Worm (Caenorhabditis elegans) whole organism, L2 larva: ENCODE measurements around the gene ocr-1.

Source experiments
- C34F6.9 ChIP-seq: fragments of 150-350 bp; optimal IDR thresholded peaks from 2 replicates; lab custom pipeline; 2014; ENCODE audit warnings: missing biosample characterization, missing genetic modification characterization
- F13H6.1 ChIP-seq: sonication (generic microtip); optimal IDR thresholded peaks from 2 replicates; lab custom pipeline; 2016; ENCODE audit warnings: missing genetic modification characterization, missing compliant biosample characterization
- R02D3.7 ChIP-seq: fragments of 150-350 bp; optimal IDR thresholded peaks from 2 replicates; lab custom pipeline; 2014; ENCODE audit warnings: missing biosample characterization, missing genetic modification characterization
- Y55F3AM.14 ChIP-seq: fragments of 200-800 bp; sonication (Bioruptor generic); optimal IDR thresholded peaks from 2 replicates; lab custom pipeline; 2018; ENCODE audit warnings: mild to moderate bottlenecking, missing genetic modification characterization, missing compliant biosample characterization
- ZK546.5 ChIP-seq: sonication (generic microtip); optimal IDR thresholded peaks from 2 replicates; lab custom pipeline; 2017; ENCODE audit warnings: missing biosample characterization, missing genetic modification characterization
- alr-1 ChIP-seq: fragments of 150-350 bp; optimal IDR thresholded peaks from 2 replicates; lab custom pipeline; 2014; ENCODE audit warnings: missing biosample characterization, missing genetic modification characterization
- aly-2 ChIP-seq: fragments of 150-350 bp; optimal IDR thresholded peaks from 2 replicates; lab custom pipeline; 2014; ENCODE audit warnings: missing biosample characterization, missing genetic modification characterization
- ama-1 ChIP-seq: fragments of 150-350 bp; optimal IDR thresholded peaks from 2 replicates; lab custom pipeline; 2018; ENCODE audit warnings: inconsistent platforms
- blmp-1 ChIP-seq: sonication (generic microtip); optimal IDR thresholded peaks from 2 replicates; lab custom pipeline; 2017; ENCODE audit warnings: missing genetic modification characterization, mild to moderate bottlenecking, missing compliant biosample characterization, antibody characterized with exemption, moderate library complexity; ENCODE audit not compliant: insufficient read depth
- ceh-16 ChIP-seq: fragments of 150-350 bp; optimal IDR thresholded peaks from 2 replicates; lab custom pipeline; 2014; ENCODE audit warnings: missing biosample characterization, missing genetic modification characterization
- ceh-82 ChIP-seq: fragments of 150-350 bp; optimal IDR thresholded peaks from 2 replicates; lab custom pipeline; 2014; ENCODE audit warnings: missing biosample characterization, missing genetic modification characterization
- crh-2 ChIP-seq: sonication (generic microtip); optimal IDR thresholded peaks from 2 replicates; lab custom pipeline; 2017; ENCODE audit warnings: missing biosample characterization, missing genetic modification characterization
- dmd-4 ChIP-seq: sonication (generic microtip); optimal IDR thresholded peaks from 2 replicates; lab custom pipeline; 2017; ENCODE audit warnings: missing biosample characterization, missing genetic modification characterization
- egl-27 ChIP-seq: sonication (generic microtip); optimal IDR thresholded peaks from 3 replicates; lab custom pipeline; 2017; ENCODE audit warnings: missing biosample characterization, missing genetic modification reagents, missing genetic modification characterization
- elt-1 ChIP-seq: fragments of 150-350 bp; optimal IDR thresholded peaks from 2 replicates; lab custom pipeline; 2014; ENCODE audit warnings: missing biosample characterization, missing genetic modification characterization
- elt-3 ChIP-seq: sonication (generic microtip); optimal IDR thresholded peaks from 2 replicates; lab custom pipeline; 2017; ENCODE audit warnings: missing biosample characterization, missing genetic modification characterization
- fos-1 ChIP-seq: fragments of 150-350 bp; optimal IDR thresholded peaks from 2 replicates; lab custom pipeline; 2014; ENCODE audit warnings: missing biosample characterization, missing genetic modification characterization
- gmeb-1 ChIP-seq: fragments of 150-350 bp; optimal IDR thresholded peaks from 2 replicates; lab custom pipeline; 2014; ENCODE audit warnings: missing biosample characterization, missing genetic modification characterization
- lin-11 ChIP-seq: fragments of 150-350 bp; sonication (generic microtip); optimal IDR thresholded peaks from 2 replicates; lab custom pipeline; 2014; ENCODE audit warnings: missing biosample characterization, missing genetic modification characterization, inconsistent platforms, mixed read lengths
- lin-13 ChIP-seq: fragments of 150-350 bp; optimal IDR thresholded peaks from 2 replicates; lab custom pipeline; 2014; ENCODE audit warnings: missing biosample characterization, missing genetic modification reagents, missing genetic modification characterization
- lin-39 ChIP-seq: fragments of 150-350 bp; optimal IDR thresholded peaks from 2 replicates; lab custom pipeline; 2014; ENCODE audit warnings: missing biosample characterization, missing genetic modification reagents, missing genetic modification characterization
- lsy-2 ChIP-seq, 2 experiments: fragments of 150-350 bp in 1 of 2; sonication (generic microtip) in 1 of 2; optimal IDR thresholded peaks; 2 replicates each; lab custom pipeline; 2014 to 2017; ENCODE audit warnings: missing biosample characterization in 2 of 2, missing genetic modification characterization in 2 of 2
- mab-5 ChIP-seq: fragments of 150-350 bp; optimal IDR thresholded peaks from 2 replicates; lab custom pipeline; 2014; ENCODE audit warnings: missing biosample characterization, missing genetic modification characterization
- mbf-1 ChIP-seq: sonication (generic microtip); optimal IDR thresholded peaks from 2 replicates; lab custom pipeline; 2017; ENCODE audit warnings: missing biosample characterization, missing genetic modification characterization
- mdl-1 ChIP-seq, 2 experiments: fragments of 150-350 bp in 1 of 2; sonication (generic microtip) in 1 of 2; optimal IDR thresholded peaks; 2 replicates each; lab custom pipeline; 2017; ENCODE audit warnings: missing biosample characterization in 2 of 2, missing genetic modification characterization in 2 of 2
- nhr-10 ChIP-seq: sonication (generic microtip); optimal IDR thresholded peaks from 2 replicates; lab custom pipeline; 2017; ENCODE audit warnings: missing biosample characterization, missing genetic modification characterization
- nhr-11 ChIP-seq: fragments of 150-350 bp; optimal IDR thresholded peaks from 2 replicates; lab custom pipeline; 2014; ENCODE audit warnings: missing biosample characterization, missing genetic modification characterization
- nhr-12 ChIP-seq: fragments of 150-350 bp; optimal IDR thresholded peaks from 2 replicates; lab custom pipeline; 2014; ENCODE audit warnings: missing biosample characterization, missing genetic modification characterization
- nhr-129 ChIP-seq: fragments of 150-350 bp; optimal IDR thresholded peaks from 2 replicates; lab custom pipeline; 2014; ENCODE audit warnings: missing biosample characterization, missing genetic modification characterization
- nhr-21 ChIP-seq: fragments of 150-350 bp; optimal IDR thresholded peaks from 2 replicates; lab custom pipeline; 2014; ENCODE audit warnings: missing biosample characterization, missing genetic modification characterization
- nhr-23 ChIP-seq: fragments of 150-350 bp; optimal IDR thresholded peaks from 2 replicates; lab custom pipeline; 2014; ENCODE audit warnings: missing biosample characterization, missing genetic modification reagents, missing genetic modification characterization
- nhr-237 ChIP-seq: fragments of 150-350 bp; optimal IDR thresholded peaks from 2 replicates; lab custom pipeline; 2014; ENCODE audit warnings: missing biosample characterization, missing genetic modification characterization
- nhr-25 ChIP-seq: fragments of 150-350 bp; sonication (generic microtip); optimal IDR thresholded peaks from 3 replicates; lab custom pipeline; 2014; ENCODE audit warnings: missing biosample characterization, missing genetic modification characterization
- nhr-6 ChIP-seq: fragments of 150-350 bp; optimal IDR thresholded peaks from 2 replicates; lab custom pipeline; 2014; ENCODE audit warnings: missing biosample characterization, missing genetic modification characterization
- nhr-77 ChIP-seq: fragments of 150-350 bp; optimal IDR thresholded peaks from 2 replicates; lab custom pipeline; 2014; ENCODE audit warnings: missing biosample characterization, missing genetic modification characterization
- peb-1 ChIP-seq: fragments of 150-350 bp; optimal IDR thresholded peaks from 2 replicates; lab custom pipeline; 2014; ENCODE audit warnings: missing biosample characterization, missing genetic modification characterization
- sem-4 ChIP-seq: fragments of 150-350 bp; optimal IDR thresholded peaks from 2 replicates; lab custom pipeline; 2014; ENCODE audit warnings: missing biosample characterization, missing genetic modification reagents, missing genetic modification characterization
- skn-1 ChIP-seq: sonication (generic microtip); optimal IDR thresholded peaks from 2 replicates; lab custom pipeline; 2017; ENCODE audit warnings: missing biosample characterization, missing genetic modification characterization
- sma-3 ChIP-seq: sonication (generic microtip); optimal IDR thresholded peaks from 2 replicates; lab custom pipeline; 2016; ENCODE audit warnings: missing genetic modification reagents, missing genetic modification characterization, missing compliant biosample characterization
- sma-9 ChIP-seq, 2 experiments: fragments of 150-350 bp in 1 of 2; sonication (generic microtip) in 1 of 2; optimal IDR thresholded peaks; 2 replicates each; lab custom pipeline; 2014 to 2016; ENCODE audit warnings: missing genetic modification characterization in 2 of 2, mild to moderate bottlenecking in 1 of 2, missing biosample characterization in 1 of 2, missing compliant biosample characterization in 1 of 2, missing genetic modification reagents in 1 of 2, moderate library complexity in 1 of 2
- snpc-4 ChIP-seq: fragments of 150-350 bp; optimal IDR thresholded peaks from 2 replicates; lab custom pipeline; 2014; ENCODE audit warnings: missing biosample characterization, missing genetic modification characterization
- unc-39 ChIP-seq: fragments of 150-350 bp; optimal IDR thresholded peaks from 2 replicates; lab custom pipeline; 2014; ENCODE audit warnings: missing biosample characterization, missing genetic modification characterization
- unc-55 ChIP-seq: fragments of 150-350 bp; sonication (generic microtip); optimal IDR thresholded peaks from 3 replicates; lab custom pipeline; 2014; ENCODE audit warnings: missing biosample characterization, missing genetic modification reagents, missing genetic modification characterization
- unc-62 ChIP-seq: fragments of 150-350 bp; optimal IDR thresholded peaks from 2 replicates; lab custom pipeline; 2014; ENCODE audit warnings: missing biosample characterization, missing genetic modification reagents, missing genetic modification characterization
- zag-1 ChIP-seq: fragments of 150-350 bp; optimal IDR thresholded peaks from 2 replicates; lab custom pipeline; 2014; ENCODE audit warnings: missing biosample characterization, missing genetic modification characterization
- ztf-1 ChIP-seq: fragments of 200-800 bp; sonication (Bioruptor generic); conservative IDR thresholded peaks from 2 replicates; pipeline ENCODE4 v1.3.6; 2022; ENCODE audit warnings: missing genetic modification characterization, missing compliant biosample characterization
- ztf-11 ChIP-seq: sonication (generic microtip); optimal IDR thresholded peaks from 2 replicates; lab custom pipeline; 2017; ENCODE audit warnings: missing biosample characterization, missing genetic modification characterization
- ztf-4 ChIP-seq: fragments of 150-350 bp; optimal IDR thresholded peaks from 2 replicates; lab custom pipeline; 2014; ENCODE audit warnings: missing biosample characterization, missing genetic modification characterization

Gene ocr-1

ce11 chrV:10715158-10716152, 48.7 kb upstream of the ocr-1 start (continued):
- TF ChIP-seq elt-1 (tag; lab: Kevin White, UChicago) (no peak), ztf-4 (peak; percentile 95), R02D3.7 (no peak), nhr-23 (no peak), ceh-16 (tag; lab: Kevin White, UChicago) (peak; percentile 94), lsy-2 (tag; optimal IDR thresholded peaks at IDR 0.05; lab: Kevin White, UChicago) (peak; percentile 42 to 90), unc-55 (GFP tag; lab: Kevin White, UChicago) (peak; percentile 90)

- no peak for TF ChIP-seq elt-3 (tag; lab: Kevin White, UChicago)
- peak; percentile 29 for TF ChIP-seq gmeb-1 (tag; lab: Kevin White, UChicago)
- no peak for TF ChIP-seq mbf-1 (tag; lab: Kevin White, UChicago)
- TF ChIP-seq elt-1 (tag; lab: Kevin White, UChicago) = no peak
- no peak for TF ChIP-seq dmd-4 (tag; lab: Kevin White, UChicago)
- peak; percentile 38 for TF ChIP-seq crh-2 (tag; lab: Kevin White, UChicago)
- no peak for TF ChIP-seq R02D3.7
- peak; percentile 96 for TF ChIP-seq nhr-21 (tag; lab: Kevin White, UChicago)
- TF ChIP-seq mab-5 = no peak
- no peak for TF ChIP-seq ama-1 (lab: Kevin White, UChicago)
- TF ChIP-seq ceh-16 (tag; lab: Kevin White, UChicago) = peak; percentile 97
- TF ChIP-seq unc-62 (GFP tag; lab: Kevin White, UChicago) = no peak
- no peak for TF ChIP-seq lin-13 (GFP tag; lab: Kevin White, UChicago)
- TF ChIP-seq nhr-129 (tag; lab: Kevin White, UChicago) = peak; percentile 35
- TF ChIP-seq blmp-1 (tag; lab: Kevin White, UChicago) = peak; percentile 95
- TF ChIP-seq lin-11 (tag; lab: Kevin White, UChicago) = no peak
- TF ChIP-seq nhr-237 (tag; lab: Kevin White, UChicago) = no peak
- no peak for TF ChIP-seq unc-39 (tag; lab: Kevin White, UChicago)
- peak; percentile 33 for TF ChIP-seq egl-27
- no peak for TF ChIP-seq nhr-11 (tag; lab: Kevin White, UChicago)
- peak; percentile 75 to 77 for TF ChIP-seq mdl-1 (tag; optimal IDR thresholded peaks at IDR 0.05; lab: Kevin White, UChicago)
- TF ChIP-seq ztf-4 = no peak
- no peak for TF ChIP-seq nhr-77 (tag; lab: Kevin White, UChicago)
- peak; percentile 97 for TF ChIP-seq nhr-25
- TF ChIP-seq ZK546.5 (tag; lab: Kevin White, UChicago) = no peak
- no peak for TF ChIP-seq nhr-23
- TF ChIP-seq nhr-6 = peak; percentile 1
- TF ChIP-seq F13H6.1 (tag; lab: Kevin White, UChicago) = peak; percentile 37
- TF ChIP-seq unc-55 (GFP tag; lab: Kevin White, UChicago) = no peak
- TF ChIP-seq sma-3 (GFP tag; lab: Kevin White, UChicago) = peak; percentile 92
- peak; percentile 44 for TF ChIP-seq sem-4
- TF ChIP-seq nhr-10 (tag; lab: Kevin White, UChicago) = no peak
- TF ChIP-seq lin-39 = no peak
- TF ChIP-seq skn-1 (tag; lab: Kevin White, UChicago) = no peak
- TF ChIP-seq ztf-11 (tag; lab: Kevin White, UChicago) = no peak
- peak; percentile 51 for TF ChIP-seq peb-1 (tag; lab: Kevin White, UChicago)
- TF ChIP-seq Y55F3AM.14 (GFP tag; lab: Kevin White, UChicago) = peak; percentile 93
- no peak for TF ChIP-seq ceh-82 (tag; lab: Kevin White, UChicago)
- no peak for TF ChIP-seq lsy-2 (tag; optimal IDR thresholded peaks at IDR 0.05; lab: Kevin White, UChicago)
- no peak for TF ChIP-seq ztf-1 (GFP tag; lab: Robert Waterston, UW)
- peak; percentile 55 for TF ChIP-seq C34F6.9
- TF ChIP-seq nhr-12 = no peak
- TF ChIP-seq sma-9 (GFP tag; optimal IDR thresholded peaks at IDR 0.05; lab: Kevin White, UChicago) = peak; percentile 97
- peak; percentile 28 for TF ChIP-seq sma-9 (tag; optimal IDR thresholded peaks at IDR 0.05; lab: Kevin White, UChicago)
- peak; percentile 53 for TF ChIP-seq fos-1
- no peak for TF ChIP-seq aly-2 (tag; lab: Kevin White, UChicago)
- TF ChIP-seq snpc-4 = no peak
- no peak for TF ChIP-seq alr-1
- TF ChIP-seq zag-1 (tag; lab: Kevin White, UChicago) = no peak
These were observed 47.1 kb upstream of the ocr-1 start for ce11 chrV:10716865-10717713.
